Worm (Caenorhabditis elegans): ENCODE measurements around the gene fbxb-55.

Gene fbxb-55

ce11 chrIV:4067336-4067735 is 1.2 kb upstream of the fbxb-55 start:
- TF ChIP-seq unc-62 (GFP tag; optimal IDR thresholded peaks at IDR 0.05) (no peak), nhr-10 (tag; optimal IDR thresholded peaks at IDR 0.05) (no peak), blmp-1 (tag; optimal IDR thresholded peaks at IDR 0.05; ENCODE audit: insufficient read depth) (no peak), lin-39 (tag; optimal IDR thresholded peaks at IDR 0.05) (no peak), mdl-1 (tag; optimal IDR thresholded peaks at IDR 0.05) (no peak), unc-55 (GFP tag; optimal IDR thresholded peaks at IDR 0.05) (no peak), R02D3.7 (tag; optimal IDR thresholded peaks at IDR 0.05) (no peak), nhr-11 (tag; optimal IDR thresholded peaks at IDR 0.05) (no peak), fos-1 (tag; optimal IDR thresholded peaks at IDR 0.05) (no peak), unc-39 (tag; optimal IDR thresholded peaks at IDR 0.05) (no peak)

ce11 chrIV:4070810-4071209 is 2.2 kb downstream of the fbxb-55 start:
- no peak for TF ChIP-seq sem-4 (tag; optimal IDR thresholded peaks at IDR 0.05)
- TF ChIP-seq nhr-23 (tag; optimal IDR thresholded peaks at IDR 0.05), result no peak
- TF ChIP-seq ztf-11 (tag; optimal IDR thresholded peaks at IDR 0.05), result no peak
- TF ChIP-seq sma-3 (GFP tag; optimal IDR thresholded peaks at IDR 0.05), result no peak
- TF ChIP-seq elt-1 (tag; optimal IDR thresholded peaks at IDR 0.05), result no peak
- TF ChIP-seq nhr-10 (tag; optimal IDR thresholded peaks at IDR 0.05), result no peak
- no peak for TF ChIP-seq C34F6.9 (tag; optimal IDR thresholded peaks at IDR 0.05)
- TF ChIP-seq ztf-1 (GFP tag; conservative IDR thresholded peaks at IDR 0.05), result no peak
- TF ChIP-seq nhr-6 (tag; optimal IDR thresholded peaks at IDR 0.05), result no peak
- no peak for TF ChIP-seq ceh-82 (tag; optimal IDR thresholded peaks at IDR 0.05)
- no peak for TF ChIP-seq lin-13 (GFP tag; optimal IDR thresholded peaks at IDR 0.05)
- TF ChIP-seq ZK546.5 (tag; optimal IDR thresholded peaks at IDR 0.05), result no peak
- no peak for TF ChIP-seq F13H6.1 (tag; optimal IDR thresholded peaks at IDR 0.05)
- no peak for TF ChIP-seq crh-2 (tag; optimal IDR thresholded peaks at IDR 0.05)
- TF ChIP-seq zag-1 (tag; optimal IDR thresholded peaks at IDR 0.05), result no peak
- no peak for TF ChIP-seq lin-39 (tag; optimal IDR thresholded peaks at IDR 0.05)
- TF ChIP-seq unc-39 (tag; optimal IDR thresholded peaks at IDR 0.05), result no peak
- no peak for TF ChIP-seq nhr-21 (tag; optimal IDR thresholded peaks at IDR 0.05)
- TF ChIP-seq mbf-1 (tag; optimal IDR thresholded peaks at IDR 0.05), result no peak

ce11 chrIV:4072027-4072426 is 3.4 kb downstream of the fbxb-55 start, which contains the start of gene pqn-75:
TSS of gene pqn-75 (plus strand) at chrIV:4072327.
- TF ChIP-seq sma-3 (GFP tag; optimal IDR thresholded peaks at IDR 0.05) (no peak), elt-3 (tag; optimal IDR thresholded peaks at IDR 0.05) (no peak), sem-4 (tag; optimal IDR thresholded peaks at IDR 0.05) (no peak), ztf-4 (tag; optimal IDR thresholded peaks at IDR 0.05) (no peak), lin-11 (tag; optimal IDR thresholded peaks at IDR 0.05) (no peak), lin-39 (tag; optimal IDR thresholded peaks at IDR 0.05) (no peak), gmeb-1 (tag; optimal IDR thresholded peaks at IDR 0.05) (no peak), elt-1 (tag; optimal IDR thresholded peaks at IDR 0.05) (no peak), nhr-237 (tag; optimal IDR thresholded peaks at IDR 0.05) (no peak), mbf-1 (tag; optimal IDR thresholded peaks at IDR 0.05) (no peak), nhr-10 (tag; optimal IDR thresholded peaks at IDR 0.05) (no peak), alr-1 (tag; optimal IDR thresholded peaks at IDR 0.05) (no peak), F13H6.1 (tag; optimal IDR thresholded peaks at IDR 0.05) (no peak), egl-27 (tag; optimal IDR thresholded peaks at IDR 0.05) (no peak), snpc-4 (tag; optimal IDR thresholded peaks at IDR 0.05) (no peak), ztf-1 (GFP tag; conservative IDR thresholded peaks at IDR 0.05) (no peak)

ce11 chrIV:4074610-4075009 is 6.0 kb downstream of the fbxb-55 start, which contains the start of gene W03D2.9:
TSS of gene W03D2.9 (minus strand) at chrIV:4074710.
- TF ChIP-seq ama-1 (optimal IDR thresholded peaks at IDR 0.05), result no peak
- no peak for TF ChIP-seq lin-39 (tag; optimal IDR thresholded peaks at IDR 0.05)
- no peak for TF ChIP-seq ztf-4 (tag; optimal IDR thresholded peaks at IDR 0.05)
- TF ChIP-seq nhr-23 (tag; optimal IDR thresholded peaks at IDR 0.05), result no peak
- TF ChIP-seq nhr-237 (tag; optimal IDR thresholded peaks at IDR 0.05), result no peak
- TF ChIP-seq unc-55 (GFP tag; optimal IDR thresholded peaks at IDR 0.05), result no peak

- TF ChIP-seq R02D3.7 (tag; optimal IDR thresholded peaks at IDR 0.05) (no peak), nhr-129 (tag; optimal IDR thresholded peaks at IDR 0.05) (no peak), gmeb-1 (tag; optimal IDR thresholded peaks at IDR 0.05) (no peak), elt-3 (tag; optimal IDR thresholded peaks at IDR 0.05) (no peak)
Measured at ce11 chrIV:4076690-4077295, 8.2 kb downstream of the fbxb-55 start.
